Fruit fly (Drosophila melanogaster): Measurements from ENCODE around the gene Saf-B.
A peak's percentile ranks its signal among the peaks of the same experiment; 100 is the strongest.

Gene Saf-B

dm6 chr3R:24829887-24830351, 12.7 kb downstream of the Saf-B start, which contains the start of the genes Kaz and CG43273 (continued):
- TF ChIP-seq knrl (GFP tag; IDR thresholded peaks at IDR 0.05; ENCODE audit: partially characterized antibody) (no peak), hb (GFP tag; IDR thresholded peaks at IDR 0.05; ENCODE audit: partially characterized antibody) (no peak), CG2712 (tag; optimal IDR thresholded peaks at IDR 0.05) (peak; percentile 70), cwo (GFP tag; optimal IDR thresholded peaks at IDR 0.05) (no peak), CG3726 (GFP tag; IDR thresholded peaks at IDR 0.05) (no peak), tll (GFP tag; optimal IDR thresholded peaks at IDR 0.05) (peak in 1 of 2 experiments; percentile 28), crol (GFP tag; IDR thresholded peaks at IDR 0.05) (no peak), bsh (GFP tag; optimal IDR thresholded peaks at IDR 0.05) (no peak), CG4282 (GFP tag; optimal IDR thresholded peaks at IDR 0.05) (no peak), CG2116 (GFP tag; optimal IDR thresholded peaks at IDR 0.05) (peak; percentile 60), Nf-YA (GFP tag; IDR thresholded peaks at IDR 0.05) (no peak), hkb (optimal IDR thresholded peaks at IDR 0.05) (no peak), hkb (GFP tag; IDR thresholded peaks at IDR 0.05) (no peak), grau (tag; optimal IDR thresholded peaks at IDR 0.05) (no peak), CG3838 (GFP tag; optimal IDR thresholded peaks at IDR 0.05) (peak; percentile 8), Poxn (GFP tag; IDR thresholded peaks at IDR 0.05) (no peak), schlank (tag; optimal IDR thresholded peaks at IDR 0.05) (no peak), B-H1 (GFP tag; IDR thresholded peaks at IDR 0.05) (no peak), CG9932 (GFP tag; IDR thresholded peaks at IDR 0.05) (peak; percentile 78), al (GFP tag; IDR thresholded peaks at IDR 0.05) (peak; percentile 36; the same call in 1 of the 2 replicates), HLHmδ (GFP tag; optimal IDR thresholded peaks at IDR 0.05) (no peak), CG17612 (GFP tag; IDR thresholded peaks at IDR 0.05) (no peak), oc (tag; optimal IDR thresholded peaks at IDR 0.05) (peak; percentile 76), abd-A (tag; optimal IDR thresholded peaks at IDR 0.05) (no peak), eyg (GFP tag; optimal IDR thresholded peaks at IDR 0.05) (no peak), eve (GFP tag; optimal IDR thresholded peaks at IDR 0.05) (no peak), CG13287 (GFP tag; IDR thresholded peaks at IDR 0.05; ENCODE audit: partially characterized antibody) (peak; percentile 22; the same call in 1 of the 2 replicates), Sox102F (GFP tag; optimal IDR thresholded peaks at IDR 0.05) (no peak), bcd (GFP tag; optimal IDR thresholded peaks at IDR 0.05) (peak; percentile 67), H2.0 (GFP tag; IDR thresholded peaks at IDR 0.05) (no peak; the same call in 1 of the 2 replicates), CG4404 (GFP tag; IDR thresholded peaks at IDR 0.05) (no peak), Spps (tag; optimal IDR thresholded peaks at IDR 0.05) (no peak), CG1602 (GFP tag; optimal IDR thresholded peaks at IDR 0.05) (peak; percentile 48), Deaf1 (tag; optimal IDR thresholded peaks at IDR 0.05) (no peak), CG17568 (GFP tag; optimal IDR thresholded peaks at IDR 0.05) (no peak), Usf (GFP tag; optimal IDR thresholded peaks at IDR 0.05) (no peak), Nf-YB (GFP tag; optimal IDR thresholded peaks at IDR 0.05) (no peak), btn (GFP tag; optimal IDR thresholded peaks at IDR 0.05) (no peak), YL-1 (GFP tag; optimal IDR thresholded peaks at IDR 0.05) (peak; percentile 69), psq (GFP tag; optimal IDR thresholded peaks at IDR 0.05) (peak; percentile 43), CG2889 (GFP tag; IDR thresholded peaks at IDR 0.05) (no peak), CG11093 (GFP tag; IDR thresholded peaks at IDR 0.05) (no peak), pho (GFP tag; optimal IDR thresholded peaks at IDR 0.05) (no peak), sna (GFP tag; IDR thresholded peaks at IDR 0.05; ENCODE audit: partially characterized antibody) (0 out of 2 replicates have a peak, but pooled peaks have one; percentile 11), Sry-δ (GFP tag; optimal IDR thresholded peaks at IDR 0.05) (no peak), Awh (GFP tag; IDR thresholded peaks at IDR 0.05) (no peak), Aef1 (GFP tag; IDR thresholded peaks at IDR 0.05) (peak; percentile 12; the same call in 1 of the 3 replicates), dpn (GFP tag; optimal IDR thresholded peaks at IDR 0.05) (peak in 1 of 2 experiments; percentile 68), jigr1 (GFP tag; IDR thresholded peaks at IDR 0.05) (no peak), lbe (GFP tag; optimal IDR thresholded peaks at IDR 0.05) (peak; percentile 32), run (tag; optimal IDR thresholded peaks at IDR 0.05) (no peak)

Data from whole organism, embryonic.